Worm (Caenorhabditis elegans): ENCODE data around the gene M151.10.

- TF ChIP-seq elt-2 (tag; optimal IDR thresholded peaks at IDR 0.05) (peak; percentile 70), nhr-77 (tag; optimal IDR thresholded peaks at IDR 0.05) (no peak), fkh-10 (GFP tag; optimal IDR thresholded peaks at IDR 0.05) (no peak), lsy-12 (tag; optimal IDR thresholded peaks at IDR 0.05) (no peak), ztf-11 (tag; optimal IDR thresholded peaks at IDR 0.05) (no peak), fkh-2 (tag; optimal IDR thresholded peaks at IDR 0.05) (no peak), nhr-11 (tag; optimal IDR thresholded peaks at IDR 0.05) (no peak), nhr-237 (tag; optimal IDR thresholded peaks at IDR 0.05) (no peak), ceh-82 (tag; optimal IDR thresholded peaks at IDR 0.05) (no peak), mdl-1 (tag; optimal IDR thresholded peaks at IDR 0.05) (no peak)
Measured at ce11 chrII:3661932-3662331, 21.8 kb upstream of the M151.10 start, which contains the start of gene F19B10.13.

Measured in whole organism, L3 larva.